Fruit fly (Drosophila melanogaster): ENCODE results near the gene Atac1.

Gene Atac1

dm6 chr2L:6918517-6919202, 41.5 kb downstream of the Atac1 start, which contains the start of gene nop5 (continued):
- TF ChIP-seq Poxn (GFP tag; IDR thresholded peaks at IDR 0.05) = no peak
- TF ChIP-seq CG31441 (GFP tag; IDR thresholded peaks at IDR 0.05) = peak; percentile 12; the same call in 1 of the 2 replicates
- TF ChIP-seq Six4 (GFP tag; optimal IDR thresholded peaks at IDR 0.05) = peak; percentile 38
- TF ChIP-seq Stat92E (GFP tag; optimal IDR thresholded peaks at IDR 0.05) = peak in 1 of 3 experiments; percentile 74
- TF ChIP-seq CG5245 (GFP tag; optimal IDR thresholded peaks at IDR 0.05) = peak; percentile 5
- TF ChIP-seq fd3F (GFP tag; optimal IDR thresholded peaks at IDR 0.05) = peak; percentile 63
- TF ChIP-seq CG9817 (tag; optimal IDR thresholded peaks at IDR 0.05) = peak; percentile 69
- TF ChIP-seq CG6683 (GFP tag; optimal IDR thresholded peaks at IDR 0.05) = peak; percentile 42
- peak; percentile 38 for TF ChIP-seq unpg (GFP tag; optimal IDR thresholded peaks at IDR 0.05)
- TF ChIP-seq CG9215 (GFP tag; IDR thresholded peaks at IDR 0.05) = peak; percentile 37; the same call in 1 of the 2 replicates
- TF ChIP-seq CG7928 (GFP tag; optimal IDR thresholded peaks at IDR 0.05) = no peak
- peak; percentile 20 for TF ChIP-seq CG8359 (GFP tag; optimal IDR thresholded peaks at IDR 0.05; ENCODE audit: borderline replicate concordance)
- no peak for TF ChIP-seq CG31224 (GFP tag; IDR thresholded peaks at IDR 0.05)
- TF ChIP-seq CG7556 (GFP tag; optimal IDR thresholded peaks at IDR 0.05) = peak; percentile 84
- no peak for TF ChIP-seq sna (GFP tag; IDR thresholded peaks at IDR 0.05; ENCODE audit: partially characterized antibody)
- TF ChIP-seq kay (GFP tag; optimal IDR thresholded peaks at IDR 0.05) = peak; percentile 36
- no peak for TF ChIP-seq Ada2b (GFP tag; IDR thresholded peaks at IDR 0.05)
- TF ChIP-seq pzg (GFP tag; optimal IDR thresholded peaks at IDR 0.05) = peak; percentile 47
- TF ChIP-seq cwo (GFP tag; optimal IDR thresholded peaks at IDR 0.05) = peak; percentile 88
- peak; percentile 85 for TF ChIP-seq CG10543 (GFP tag; optimal IDR thresholded peaks at IDR 0.05)
- TF ChIP-seq CG30431 (GFP tag; optimal IDR thresholded peaks at IDR 0.05) = peak; percentile 35
- TF ChIP-seq CG4282 (GFP tag; optimal IDR thresholded peaks at IDR 0.05) = no peak
- TF ChIP-seq CG17829 (tag; optimal IDR thresholded peaks at IDR 0.05) = peak; percentile 78
- 0 out of 2 replicates have a peak, but pooled peaks have one; percentile 4 for TF ChIP-seq CG17328 (GFP tag; IDR thresholded peaks at IDR 0.05)
- peak; percentile 3 for TF ChIP-seq CG10274 (GFP tag; optimal IDR thresholded peaks at IDR 0.05)
- TF ChIP-seq Nf-YB (GFP tag; optimal IDR thresholded peaks at IDR 0.05) = peak; percentile 63
- TF ChIP-seq onecut (GFP tag; IDR thresholded peaks at IDR 0.05) = 0 out of 2 replicates have a peak, but pooled peaks have one; percentile 4
- peak; percentile 3 for TF ChIP-seq CG12942 (GFP tag; optimal IDR thresholded peaks at IDR 0.05)
- TF ChIP-seq slbo (GFP tag; IDR thresholded peaks at IDR 0.05) = no peak; the same call in 1 of the 2 replicates
- TF ChIP-seq Mad (GFP tag; optimal IDR thresholded peaks at IDR 0.05) = peak; percentile 10
- peak; percentile 76 for TF ChIP-seq CG1233 (GFP tag; optimal IDR thresholded peaks at IDR 0.05)
- TF ChIP-seq CG13123 (GFP tag; optimal IDR thresholded peaks at IDR 0.05) = peak; percentile 18
- no peak for TF ChIP-seq CG8765 (GFP tag; IDR thresholded peaks at IDR 0.05)
- TF ChIP-seq fd96Cb (tag; optimal IDR thresholded peaks at IDR 0.05) = peak; percentile 52
- TF ChIP-seq CG9727 (GFP tag; optimal IDR thresholded peaks at IDR 0.05) = peak; percentile 81
- peak; percentile 35 for TF ChIP-seq tin (GFP tag; optimal IDR thresholded peaks at IDR 0.05)
- no peak for TF ChIP-seq CG15011 (GFP tag; optimal IDR thresholded peaks at IDR 0.05)
- TF ChIP-seq dm (GFP tag; optimal IDR thresholded peaks at IDR 0.05) = peak; percentile 99
- TF ChIP-seq CG18599 (GFP tag; optimal IDR thresholded peaks at IDR 0.05) = peak; percentile 60
- peak; percentile 74 for TF ChIP-seq CG17385 (GFP tag; optimal IDR thresholded peaks at IDR 0.05)
- peak; percentile 37; the same call in 1 of the 2 replicates for TF ChIP-seq lmd (GFP tag; IDR thresholded peaks at IDR 0.05)
- peak; percentile 28 for TF ChIP-seq Sry-β (GFP tag; optimal IDR thresholded peaks at IDR 0.05)
- TF ChIP-seq nerfin-1 (tag; optimal IDR thresholded peaks at IDR 0.05) = peak; percentile 72
- TF ChIP-seq CG16815 (GFP tag; optimal IDR thresholded peaks at IDR 0.05) = peak; percentile 40
- peak; percentile 33 for TF ChIP-seq CG6654 (GFP tag; optimal IDR thresholded peaks at IDR 0.05)
- TF ChIP-seq zen (tag; optimal IDR thresholded peaks at IDR 0.05) = peak; percentile 20
- peak; percentile 24 for TF ChIP-seq cg (GFP tag; optimal IDR thresholded peaks at IDR 0.05)
- peak; percentile 57 for TF ChIP-seq BtbVII (GFP tag; optimal IDR thresholded peaks at IDR 0.05)
